Fruit fly (Drosophila melanogaster) whole organism, prepupa: ENCODE results near the gene mat.

Source experiments
- CG10631 ChIP-seq: fragments of 200-800 bp; sonication (Bioruptor generic); optimal IDR thresholded peaks from 2 replicates; lab custom pipeline; 2016; ENCODE audit warnings: missing biosample characterization, missing genetic modification characterization
- CG10669 ChIP-seq: fragments of 200-800 bp; sonication (Bioruptor generic); optimal IDR thresholded peaks from 3 replicates; lab custom pipeline; 2018; ENCODE audit warnings: missing biosample characterization, mild to moderate bottlenecking, missing genetic modification characterization, moderate library complexity
- CG11294 ChIP-seq: fragments of 200-800 bp; sonication (Bioruptor generic); IDR thresholded peaks from 2 replicates; pipeline ENCODE4 v1.3.6; 2022; ENCODE audit warnings: missing biosample characterization, missing genetic modification characterization
- CG11762 ChIP-seq: fragments of 200-800 bp; sonication (Bioruptor generic); optimal IDR thresholded peaks from 3 replicates; lab custom pipeline; 2016; ENCODE audit warnings: missing biosample characterization, missing genetic modification characterization; ENCODE audit not compliant: insufficient read depth
- CG11902 ChIP-seq: fragments of 200-800 bp; sonication (Bioruptor generic); optimal IDR thresholded peaks from 3 replicates; lab custom pipeline; 2016; ENCODE audit warnings: missing biosample characterization, missing genetic modification characterization
- CG1621 ChIP-seq: fragments of 200-800 bp; sonication (Bioruptor generic); optimal IDR thresholded peaks from 3 replicates; lab custom pipeline; 2018; ENCODE audit warnings: missing biosample characterization, mild to moderate bottlenecking, missing genetic modification characterization
- CG16779 ChIP-seq: fragments of 200-800 bp; sonication (Bioruptor generic); optimal IDR thresholded peaks from 3 replicates; lab custom pipeline; 2017; ENCODE audit warnings: missing biosample characterization, mild to moderate bottlenecking, missing genetic modification characterization
- CG3032 ChIP-seq: fragments of 200-800 bp; optimal IDR thresholded peaks from 2 replicates; lab custom pipeline; 2019; ENCODE audit warnings: missing biosample characterization, mild to moderate bottlenecking, missing genetic modification characterization, moderate library complexity
- CG32006 ChIP-seq: fragments of 200-800 bp; sonication (Bioruptor generic); optimal IDR thresholded peaks from 3 replicates; lab custom pipeline; 2017; ENCODE audit warnings: missing biosample characterization, mild to moderate bottlenecking, missing genetic modification characterization
- CG34406 ChIP-seq: fragments of 200-800 bp; sonication (Bioruptor generic); optimal IDR thresholded peaks from 3 replicates; lab custom pipeline; 2016; ENCODE audit warnings: missing biosample characterization, missing genetic modification characterization
- CG3919 ChIP-seq: fragments of 200-800 bp; sonication (Bioruptor generic); optimal IDR thresholded peaks from 3 replicates; lab custom pipeline; 2016; ENCODE audit warnings: missing biosample characterization, missing genetic modification characterization
- CG4318 ChIP-seq: fragments of 200-800 bp; sonication (Bioruptor generic); optimal IDR thresholded peaks from 3 replicates; lab custom pipeline; 2017; ENCODE audit warnings: missing biosample characterization, mild to moderate bottlenecking, missing genetic modification characterization
- CG6163 ChIP-seq: fragments of 200-800 bp; sonication (Bioruptor generic); IDR thresholded peaks from 3 replicates; pipeline ENCODE4 v1.3.6; 2022; ENCODE audit warnings: missing biosample characterization, missing genetic modification characterization
- CG6276 ChIP-seq: fragments of 200-800 bp; sonication (Bioruptor generic); optimal IDR thresholded peaks from 2 replicates; lab custom pipeline; 2017; ENCODE audit warnings: missing biosample characterization, mild to moderate bottlenecking, missing genetic modification characterization
- CG6792 ChIP-seq: fragments of 200-800 bp; sonication (Bioruptor generic); optimal IDR thresholded peaks from 3 replicates; lab custom pipeline; 2016; ENCODE audit warnings: missing biosample characterization, missing genetic modification characterization
- CG6854 ChIP-seq: fragments of 200-800 bp; sonication (Bioruptor generic); optimal IDR thresholded peaks from 2 replicates; lab custom pipeline; 2017; ENCODE audit warnings: missing biosample characterization, mild to moderate bottlenecking, missing genetic modification characterization
- CG7368 ChIP-seq: fragments of 200-800 bp; sonication (Bioruptor generic); optimal IDR thresholded peaks from 3 replicates; lab custom pipeline; 2016; ENCODE audit warnings: missing biosample characterization, missing genetic modification characterization
- CG8632 ChIP-seq: fragments of 200-800 bp; sonication (Bioruptor generic); optimal IDR thresholded peaks from 3 replicates; lab custom pipeline; 2016; ENCODE audit warnings: missing biosample characterization, missing genetic modification characterization
- CG9139 ChIP-seq: fragments of 200-800 bp; sonication (Bioruptor generic); optimal IDR thresholded peaks from 3 replicates; lab custom pipeline; 2017; ENCODE audit warnings: missing biosample characterization, mild to moderate bottlenecking, missing genetic modification characterization
- Eip75B ChIP-seq: fragments of 200-800 bp; sonication (Bioruptor generic); optimal IDR thresholded peaks from 3 replicates; lab custom pipeline; 2016; ENCODE audit warnings: missing biosample characterization, missing genetic modification characterization
- Eip93F ChIP-seq: fragments of 200-800 bp; sonication (Bioruptor generic); optimal IDR thresholded peaks from 2 replicates; lab custom pipeline; 2016; ENCODE audit warnings: missing biosample characterization, mild to moderate bottlenecking, missing genetic modification characterization
- Ets21C ChIP-seq: fragments of 200-800 bp; sonication (Bioruptor generic); optimal IDR thresholded peaks from 3 replicates; lab custom pipeline; 2016; ENCODE audit warnings: missing biosample characterization, missing genetic modification characterization
- Ets96B ChIP-seq: fragments of 200-800 bp; optimal IDR thresholded peaks from 2 replicates; lab custom pipeline; 2019; ENCODE audit warnings: missing biosample characterization, mild to moderate bottlenecking, missing genetic modification characterization, moderate library complexity
- Gug ChIP-seq: fragments of 200-800 bp; sonication (Bioruptor generic); IDR thresholded peaks from 2 replicates; pipeline ENCODE4 v1.3.6; 2022; ENCODE audit warnings: missing biosample characterization, missing genetic modification characterization
- Hr38 ChIP-seq: sonication (Bioruptor generic); optimal IDR thresholded peaks from 2 replicates; lab custom pipeline; 2016; ENCODE audit warnings: missing biosample characterization, missing genetic modification characterization
- Hr4 ChIP-seq: fragments of 200-800 bp; sonication (Bioruptor generic); optimal IDR thresholded peaks from 3 replicates; lab custom pipeline; 2016; ENCODE audit warnings: missing biosample characterization, missing genetic modification characterization
- Lpt ChIP-seq: fragments of 200-800 bp; sonication (Bioruptor generic); optimal IDR thresholded peaks from 3 replicates; lab custom pipeline; 2016; ENCODE audit warnings: missing biosample characterization, missing genetic modification characterization
- Met ChIP-seq: fragments of 200-800 bp; sonication (Bioruptor generic); optimal IDR thresholded peaks from 3 replicates; lab custom pipeline; 2016; ENCODE audit warnings: missing biosample characterization, missing genetic modification characterization
- Smox ChIP-seq: fragments of 200-800 bp; sonication (Bioruptor generic); optimal IDR thresholded peaks from 3 replicates; lab custom pipeline; 2016; ENCODE audit warnings: missing biosample characterization, missing genetic modification characterization
- Sox14 ChIP-seq: fragments of 200-800 bp; sonication (Bioruptor generic); optimal IDR thresholded peaks from 3 replicates; lab custom pipeline; 2016; ENCODE audit warnings: missing biosample characterization, missing genetic modification characterization
- Sox15 ChIP-seq: fragments of 200-800 bp; sonication (Bioruptor generic); optimal IDR thresholded peaks from 3 replicates; lab custom pipeline; 2016; ENCODE audit warnings: missing biosample characterization, missing genetic modification characterization
- achi ChIP-seq: fragments of 200-800 bp; sonication (Bioruptor generic); optimal IDR thresholded peaks from 3 replicates; lab custom pipeline; 2016; ENCODE audit warnings: missing biosample characterization, missing genetic modification characterization
- acj6 ChIP-seq: fragments of 200-800 bp; sonication (Bioruptor generic); optimal IDR thresholded peaks from 3 replicates; lab custom pipeline; 2016; ENCODE audit warnings: missing biosample characterization, missing genetic modification characterization
- eg ChIP-seq: fragments of 200-800 bp; sonication (Bioruptor generic); IDR thresholded peaks from 3 replicates; pipeline ENCODE4 v1.3.6; 2022; ENCODE audit warnings: missing biosample characterization, missing genetic modification characterization
- fd59A ChIP-seq: fragments of 200-800 bp; sonication (Bioruptor generic); optimal IDR thresholded peaks from 2 replicates; lab custom pipeline; 2017; ENCODE audit warnings: missing biosample characterization, mild to moderate bottlenecking, missing genetic modification characterization, missing genetic modification reagents
- fd85E ChIP-seq: fragments of 200-800 bp; sonication (Bioruptor generic); optimal IDR thresholded peaks from 3 replicates; lab custom pipeline; 2016; ENCODE audit warnings: missing biosample characterization, missing genetic modification characterization
- fkh ChIP-seq: fragments of 200-800 bp; sonication (Bioruptor generic); optimal IDR thresholded peaks from 3 replicates; lab custom pipeline; 2017; ENCODE audit warnings: missing biosample characterization, mild to moderate bottlenecking, missing genetic modification characterization, moderate library complexity
- lz ChIP-seq: fragments of 200-800 bp; sonication (Bioruptor generic); optimal IDR thresholded peaks from 3 replicates; lab custom pipeline; 2016; ENCODE audit warnings: missing biosample characterization, missing genetic modification characterization
- salr ChIP-seq, 2 experiments: fragments of 200-800 bp; sonication (Bioruptor generic); optimal IDR thresholded peaks; 3 replicates each; lab custom pipeline; 2016 to 2018; ENCODE audit warnings: missing biosample characterization in 2 of 2, missing genetic modification characterization in 2 of 2, mild to moderate bottlenecking in 1 of 2
- spab ChIP-seq: fragments of 200-800 bp; sonication (Bioruptor generic); optimal IDR thresholded peaks from 2 replicates; lab custom pipeline; 2017; ENCODE audit warnings: missing biosample characterization, mild to moderate bottlenecking, missing genetic modification characterization, missing genetic modification reagents
- ss ChIP-seq, 2 experiments: fragments of 200-800 bp; sonication (Bioruptor generic); optimal IDR thresholded peaks; 2 replicates in 1 of 2; 3 replicates in 1 of 2; lab custom pipeline; 2017 to 2018; ENCODE audit warnings: mild to moderate bottlenecking in 2 of 2, missing biosample characterization in 2 of 2, missing genetic modification characterization in 2 of 2, moderate library complexity in 1 of 2
- svp ChIP-seq: fragments of 200-800 bp; sonication (Bioruptor generic); peaks from one replicate; lab custom pipeline; 2016; ENCODE audit warnings: missing biosample characterization, missing genetic modification characterization
- topi ChIP-seq: fragments of 200-800 bp; sonication (Bioruptor generic); optimal IDR thresholded peaks from 3 replicates; lab custom pipeline; 2016; ENCODE audit warnings: missing biosample characterization, missing genetic modification characterization

mat gene

dm6 chr3L:900466-901249 lies 2.0 kb upstream of the mat start:
- no peak for TF ChIP-seq spab

dm6 chr3L:901442-901841 lies 1.3 kb upstream of the mat start:
- TF ChIP-seq CG11294 (GFP tag; lab: Robert Waterston, UW) (no peak), CG34406 (GFP tag; lab: Kevin White, UChicago) (no peak), Ets96B (tag; lab: Kevin White, UChicago) (no peak), CG10669 (GFP tag; lab: Kevin White, UChicago) (no peak), Lpt (GFP tag; lab: Kevin White, UChicago) (no peak), fd59A (GFP tag; lab: Kevin White, UChicago) (no peak), topi (GFP tag; lab: Kevin White, UChicago) (no peak), Sox14 (GFP tag; lab: Kevin White, UChicago) (no peak), CG7368 (GFP tag; lab: Kevin White, UChicago) (no peak), CG4318 (GFP tag; lab: Kevin White, UChicago) (no peak), Met (no peak), Smox (no peak), Ets21C (GFP tag; lab: Kevin White, UChicago) (no peak), spab (no peak), ss (GFP tag; optimal IDR thresholded peaks at IDR 0.05; lab: Kevin White, UChicago) (no peak), CG6276 (GFP tag; lab: Kevin White, UChicago) (no peak), Gug (no peak), achi (GFP tag; lab: Kevin White, UChicago) (no peak)

dm6 chr3L:903900-904299 lies 1.2 kb downstream of the mat start:
- TF ChIP-seq spab (no peak), Lpt (GFP tag; lab: Kevin White, UChicago) (no peak), Eip93F (GFP tag; lab: Kevin White, UChicago) (no peak), CG16779 (tag; lab: Kevin White, UChicago) (no peak), Eip75B (GFP tag; lab: Kevin White, UChicago) (no peak), eg (GFP tag; lab: Robert Waterston, UW) (no peak), CG9139 (GFP tag; lab: Kevin White, UChicago) (no peak), lz (no peak), Gug (no peak), CG6163 (GFP tag; lab: Robert Waterston, UW) (no peak), CG10669 (GFP tag; lab: Kevin White, UChicago) (no peak), salr (GFP tag; optimal IDR thresholded peaks at IDR 0.05; lab: Kevin White, UChicago) (no peak), Hr38 (GFP tag; lab: Kevin White, UChicago) (no peak), CG1621 (tag; lab: Kevin White, UChicago) (no peak), CG11902 (GFP tag; lab: Kevin White, UChicago) (no peak), CG8632 (GFP tag; lab: Kevin White, UChicago) (no peak), CG3919 (GFP tag; lab: Kevin White, UChicago) (no peak), acj6 (GFP tag; lab: Kevin White, UChicago) (no peak), Ets96B (tag; lab: Kevin White, UChicago) (no peak), achi (GFP tag; lab: Kevin White, UChicago) (no peak)
- TF ChIP-seq, all 60 proteins: peak for 0

dm6 chr3L:904364-904763 lies 1.7 kb downstream of the mat start:
- TF ChIP-seq Met (peak; percentile 62), CG10669 (GFP tag; lab: Kevin White, UChicago) (peak; percentile 59), Hr4 (GFP tag; lab: Kevin White, UChicago) (peak; percentile 23), fd85E (GFP tag; lab: Kevin White, UChicago) (no peak), CG11762 (peak; percentile 24), CG3919 (GFP tag; lab: Kevin White, UChicago) (peak; percentile 69), CG11294 (GFP tag; lab: Robert Waterston, UW) (no peak), Eip75B (GFP tag; lab: Kevin White, UChicago) (peak; percentile 40), CG6792 (GFP tag; lab: Kevin White, UChicago) (peak; percentile 51), Smox (peak; percentile 58), CG32006 (GFP tag; lab: Kevin White, UChicago) (peak; percentile 17), Gug (no peak), CG11902 (GFP tag; lab: Kevin White, UChicago) (peak; percentile 23), Eip93F (GFP tag; lab: Kevin White, UChicago) (no peak), acj6 (GFP tag; lab: Kevin White, UChicago) (peak; percentile 52), fkh (no peak), CG3032 (tag; lab: Kevin White, UChicago) (peak; percentile 55), svp (peak; percentile 76), CG10631 (GFP tag; lab: Kevin White, UChicago) (peak; percentile 41), Sox15 (GFP tag; lab: Kevin White, UChicago) (peak; percentile 15), Sox14 (GFP tag; lab: Kevin White, UChicago) (peak; percentile 33), ss (GFP tag; optimal IDR thresholded peaks at IDR 0.05; lab: Kevin White, UChicago) (peak in 1 of 2 experiments; percentile 33), CG6854 (peak; percentile 13), Hr38 (GFP tag; lab: Kevin White, UChicago) (no peak)
